Fruit fly (Drosophila melanogaster) whole organism, embryonic: ENCODE results near the gene CG31068.

Experiments
- BEAF-32 ChIP-seq: fragments of 200-800 bp; sonication (Bioruptor generic); optimal IDR thresholded peaks from 3 replicates; lab custom pipeline; 2017; ENCODE audit warnings: missing biosample characterization, missing genetic modification characterization, mild to moderate bottlenecking, moderate library complexity, missing genetic modification reagents
- Bteb2 ChIP-seq: fragments of 200-800 bp; sonication (Bioruptor generic); optimal IDR thresholded peaks from 2 replicates; lab custom pipeline; 2016; ENCODE audit warnings: missing biosample characterization, missing genetic modification characterization
- CG11695 ChIP-seq: fragments of 200-800 bp; sonication (Bioruptor generic); IDR thresholded peaks from 3 replicates; pipeline ENCODE4 v1.3.6; 2022; ENCODE audit warnings: missing biosample characterization, missing genetic modification characterization
- CG13287 ChIP-seq: fragments of 200-800 bp; sonication (Bioruptor generic); IDR thresholded peaks from 2 replicates; pipeline ENCODE4 v1.3.6; 2022; ENCODE audit warnings: missing biosample characterization, missing genetic modification characterization; ENCODE audit not compliant: partially characterized antibody
- CG14710 ChIP-seq: fragments of 200-800 bp; sonication (Bioruptor generic); optimal IDR thresholded peaks from 3 replicates; lab custom pipeline; 2019; ENCODE audit warnings: missing biosample characterization, mild to moderate bottlenecking, missing genetic modification characterization, moderate library complexity
- CG17385 ChIP-seq: fragments of 200-800 bp; sonication (Bioruptor generic); optimal IDR thresholded peaks from 3 replicates; lab custom pipeline; 2018; ENCODE audit warnings: missing biosample characterization, mild to moderate bottlenecking, missing genetic modification characterization
- CG18599 ChIP-seq: fragments of 200-800 bp; sonication (Bioruptor generic); optimal IDR thresholded peaks from 3 replicates; lab custom pipeline; 2017; ENCODE audit warnings: missing biosample characterization, missing genetic modification characterization, mild to moderate bottlenecking, moderate library complexity, missing genetic modification reagents
- CG2120 ChIP-seq: fragments of 200-800 bp; sonication (Bioruptor generic); optimal IDR thresholded peaks from 3 replicates; lab custom pipeline; 2016; ENCODE audit warnings: missing biosample characterization, missing genetic modification characterization
- CG30403 ChIP-seq: fragments of 200-800 bp; sonication (Bioruptor generic); optimal IDR thresholded peaks from 3 replicates; lab custom pipeline; 2016; ENCODE audit warnings: missing biosample characterization, missing genetic modification characterization
- CG32767 ChIP-seq: fragments of 200-800 bp; sonication (Bioruptor generic); IDR thresholded peaks from 2 replicates; pipeline ENCODE4 v1.3.6; 2022; ENCODE audit warnings: missing biosample characterization, missing genetic modification characterization
- CG3995 ChIP-seq: fragments of 200-800 bp; sonication (Bioruptor generic); optimal IDR thresholded peaks from 3 replicates; lab custom pipeline; 2016; ENCODE audit warnings: missing biosample characterization, missing genetic modification characterization
- CG42726 ChIP-seq: fragments of 200-800 bp; sonication (Bioruptor generic); IDR thresholded peaks from 2 replicates; pipeline ENCODE4 v1.3.6; 2022; ENCODE audit warnings: missing biosample characterization, missing genetic modification characterization; ENCODE audit not compliant: partially characterized antibody
- CG5245 ChIP-seq: fragments of 200-800 bp; sonication (Bioruptor generic); optimal IDR thresholded peaks from 3 replicates; lab custom pipeline; 2016; ENCODE audit warnings: missing biosample characterization, missing genetic modification characterization
- CG6791 ChIP-seq: fragments of 200-800 bp; sonication (Bioruptor generic); IDR thresholded peaks from 3 replicates; pipeline ENCODE4 v1.3.6; 2022; ENCODE audit warnings: missing biosample characterization, missing genetic modification characterization; ENCODE audit not compliant: partially characterized antibody
- CG6854 ChIP-seq: fragments of 200-800 bp; sonication (Bioruptor generic); optimal IDR thresholded peaks from 3 replicates; lab custom pipeline; 2017; ENCODE audit warnings: missing biosample characterization, mild to moderate bottlenecking, missing genetic modification characterization
- CoRest ChIP-seq: fragments of 200-800 bp; sonication (Bioruptor generic); optimal IDR thresholded peaks from 3 replicates; lab custom pipeline; 2018; ENCODE audit warnings: missing biosample characterization, mild to moderate bottlenecking, missing genetic modification characterization, moderate library complexity
- E2f2 ChIP-seq: fragments of 200-800 bp; sonication (Bioruptor generic); IDR thresholded peaks from 2 replicates; pipeline ENCODE4 v1.3.6; 2022; ENCODE audit warnings: missing biosample characterization, missing genetic modification characterization
- ERR ChIP-seq: fragments of 200-800 bp; sonication (Bioruptor generic); optimal IDR thresholded peaks from 2 replicates; lab custom pipeline; 2016; ENCODE audit warnings: missing biosample characterization, missing genetic modification characterization
- Ets97D ChIP-seq: fragments of 200-800 bp; sonication (Bioruptor generic); optimal IDR thresholded peaks from 3 replicates; lab custom pipeline; 2016; ENCODE audit warnings: missing biosample characterization, missing genetic modification characterization
- HLHmδ ChIP-seq: fragments of 200-800 bp; sonication (Bioruptor generic); optimal IDR thresholded peaks from 2 replicates; lab custom pipeline; 2018; ENCODE audit warnings: missing biosample characterization, mild to moderate bottlenecking, missing genetic modification characterization, moderate library complexity
- Lhr ChIP-seq: fragments of 200-800 bp; sonication (Bioruptor generic); optimal IDR thresholded peaks from 3 replicates; lab custom pipeline; 2017; ENCODE audit warnings: mild to moderate bottlenecking, missing biosample characterization, missing genetic modification reagents, missing genetic modification characterization
- MBD-R2 ChIP-seq: fragments of 200-800 bp; sonication (Bioruptor generic); IDR thresholded peaks from 2 replicates; pipeline ENCODE4 v1.3.6; 2022; ENCODE audit warnings: missing biosample characterization, missing genetic modification characterization
- NC2β ChIP-seq: fragments of 200-800 bp; sonication (Bioruptor generic); optimal IDR thresholded peaks from 2 replicates; lab custom pipeline; 2016; ENCODE audit warnings: missing biosample characterization, missing genetic modification characterization
- Nf-YC ChIP-seq: fragments of 200-800 bp; optimal IDR thresholded peaks from 3 replicates; lab custom pipeline; 2019; ENCODE audit warnings: missing biosample characterization, mild to moderate bottlenecking, missing genetic modification characterization, moderate library complexity
- PHDP ChIP-seq: fragments of 200-800 bp; sonication (Bioruptor generic); optimal IDR thresholded peaks from 3 replicates; lab custom pipeline; 2018; ENCODE audit warnings: missing biosample characterization, mild to moderate bottlenecking, missing genetic modification characterization, moderate library complexity
- Sox100B ChIP-seq: fragments of 200-800 bp; sonication (Bioruptor generic); optimal IDR thresholded peaks from 3 replicates; lab custom pipeline; 2018; ENCODE audit warnings: missing biosample characterization, mild to moderate bottlenecking, missing genetic modification characterization
- Sry-δ ChIP-seq: fragments of 200-800 bp; sonication (Bioruptor generic); optimal IDR thresholded peaks from 2 replicates; lab custom pipeline; 2016; ENCODE audit warnings: missing biosample characterization, missing genetic modification characterization
- TFAM ChIP-seq: fragments of 200-800 bp; sonication (Bioruptor generic); optimal IDR thresholded peaks from 2 replicates; lab custom pipeline; 2017; ENCODE audit warnings: missing biosample characterization, missing genetic modification characterization, inconsistent platforms
- Trl ChIP-seq, 3 experiments: fragments of >200 bp in 2 of 3; fragments of 200-800 bp in 1 of 3; sonication (Bioruptor generic) in 1 of 3; optimal IDR thresholded peaks; 2 replicates in 1 of 3; 3 replicates in 2 of 3; lab custom pipeline; 2016 to 2017; ENCODE audit warnings: missing biosample characterization in 1 of 3, missing genetic modification characterization in 1 of 3
- chif ChIP-seq, 2 experiments: fragments of 200-800 bp; sonication (Bioruptor generic); optimal IDR thresholded peaks; 3 replicates each; lab custom pipeline; 2016; ENCODE audit warnings: missing biosample characterization in 2 of 2, missing genetic modification characterization in 2 of 2
- corto ChIP-seq: fragments of 200-800 bp; sonication (Bioruptor generic); optimal IDR thresholded peaks from 2 replicates; lab custom pipeline; 2016; ENCODE audit warnings: missing biosample characterization, mild to moderate bottlenecking, missing genetic modification characterization, moderate library complexity
- dm ChIP-seq: fragments of 200-800 bp; sonication (Bioruptor generic); optimal IDR thresholded peaks from 3 replicates; lab custom pipeline; 2016; ENCODE audit warnings: missing biosample characterization, missing genetic modification characterization
- dmrt99B ChIP-seq: fragments of 200-800 bp; sonication (Bioruptor generic); optimal IDR thresholded peaks from 2 replicates; lab custom pipeline; 2018; ENCODE audit warnings: missing biosample characterization, mild to moderate bottlenecking, missing genetic modification characterization, moderate library complexity
- exex ChIP-seq: fragments of 200-800 bp; sonication (Bioruptor generic); optimal IDR thresholded peaks from 4 replicates; lab custom pipeline; 2018; ENCODE audit warnings: missing biosample characterization, mild to moderate bottlenecking, missing genetic modification characterization, moderate library complexity
- ind ChIP-seq: fragments of 200-800 bp; sonication (Bioruptor generic); optimal IDR thresholded peaks from 3 replicates; lab custom pipeline; 2016; ENCODE audit warnings: missing biosample characterization, missing genetic modification characterization
- jigr1 ChIP-seq: fragments of 200-800 bp; sonication (Bioruptor generic); IDR thresholded peaks from 3 replicates; pipeline ENCODE4 v1.3.6; 2022; ENCODE audit warnings: missing biosample characterization, missing genetic modification characterization
- kah ChIP-seq: fragments of 200-800 bp; sonication (Bioruptor generic); optimal IDR thresholded peaks from 2 replicates; lab custom pipeline; 2018; ENCODE audit warnings: missing biosample characterization, mild to moderate bottlenecking, missing genetic modification characterization
- knrl ChIP-seq: fragments of 200-800 bp; sonication (Bioruptor generic); IDR thresholded peaks from 3 replicates; pipeline ENCODE4 v1.3.6; 2022; ENCODE audit warnings: missing biosample characterization, missing genetic modification characterization; ENCODE audit not compliant: partially characterized antibody
- lilli ChIP-seq: fragments of 200-800 bp; sonication (Bioruptor generic); optimal IDR thresholded peaks from 3 replicates; lab custom pipeline; 2016; ENCODE audit warnings: missing biosample characterization, missing genetic modification characterization
- lmd ChIP-seq: fragments of 200-800 bp; sonication (Bioruptor generic); IDR thresholded peaks from 2 replicates; pipeline ENCODE4 v1.3.6; 2022; ENCODE audit warnings: missing biosample characterization, missing genetic modification characterization
- pho ChIP-seq: fragments of 200-800 bp; sonication (Bioruptor generic); optimal IDR thresholded peaks from 2 replicates; lab custom pipeline; 2016; ENCODE audit warnings: missing biosample characterization, missing genetic modification characterization
- prd ChIP-seq, 3 experiments: fragments of >200 bp in 2 of 3; fragments of 200-800 bp in 1 of 3; sonication (Bioruptor generic) in 1 of 3; optimal IDR thresholded peaks in 2 of 3; IDR thresholded peaks in 1 of 3; 2 replicates in 2 of 3; 3 replicates in 1 of 3; pipeline versions ENCODE4 v1.3.6 to Lab custom; 2017 to 2022; ENCODE audit warnings: missing biosample characterization in 1 of 3, missing genetic modification characterization in 1 of 3
- scrt ChIP-seq: fragments of 200-800 bp; sonication (Bioruptor generic); optimal IDR thresholded peaks from 2 replicates; lab custom pipeline; 2018; ENCODE audit warnings: missing biosample characterization, mild to moderate bottlenecking, missing genetic modification characterization, moderate library complexity
- tll ChIP-seq, 2 experiments: fragments of 200-800 bp in 1 of 2; fragments of >200 bp in 1 of 2; sonication (Bioruptor generic) in 1 of 2; optimal IDR thresholded peaks; 2 replicates each; lab custom pipeline; 2017 to 2019; ENCODE audit warnings: missing biosample characterization in 2 of 2, missing genetic modification characterization in 2 of 2, mild to moderate bottlenecking in 1 of 2, moderate library complexity in 1 of 2
- unpg ChIP-seq: fragments of 200-800 bp; sonication (Bioruptor generic); optimal IDR thresholded peaks from 3 replicates; lab custom pipeline; 2018; ENCODE audit warnings: missing biosample characterization, mild to moderate bottlenecking, missing genetic modification characterization, moderate library complexity
- zen ChIP-seq: fragments of 200-800 bp; sonication (Bioruptor generic); optimal IDR thresholded peaks from 3 replicates; lab custom pipeline; 2018; ENCODE audit warnings: missing biosample characterization, mild to moderate bottlenecking, missing genetic modification characterization, moderate library complexity
- zen2 ChIP-seq: fragments of 200-800 bp; sonication (Bioruptor generic); IDR thresholded peaks from 3 replicates; pipeline ENCODE4 v1.3.6; 2022; ENCODE audit warnings: missing biosample characterization, missing genetic modification characterization; ENCODE audit not compliant: partially characterized antibody

Gene CG31068

DNA sequence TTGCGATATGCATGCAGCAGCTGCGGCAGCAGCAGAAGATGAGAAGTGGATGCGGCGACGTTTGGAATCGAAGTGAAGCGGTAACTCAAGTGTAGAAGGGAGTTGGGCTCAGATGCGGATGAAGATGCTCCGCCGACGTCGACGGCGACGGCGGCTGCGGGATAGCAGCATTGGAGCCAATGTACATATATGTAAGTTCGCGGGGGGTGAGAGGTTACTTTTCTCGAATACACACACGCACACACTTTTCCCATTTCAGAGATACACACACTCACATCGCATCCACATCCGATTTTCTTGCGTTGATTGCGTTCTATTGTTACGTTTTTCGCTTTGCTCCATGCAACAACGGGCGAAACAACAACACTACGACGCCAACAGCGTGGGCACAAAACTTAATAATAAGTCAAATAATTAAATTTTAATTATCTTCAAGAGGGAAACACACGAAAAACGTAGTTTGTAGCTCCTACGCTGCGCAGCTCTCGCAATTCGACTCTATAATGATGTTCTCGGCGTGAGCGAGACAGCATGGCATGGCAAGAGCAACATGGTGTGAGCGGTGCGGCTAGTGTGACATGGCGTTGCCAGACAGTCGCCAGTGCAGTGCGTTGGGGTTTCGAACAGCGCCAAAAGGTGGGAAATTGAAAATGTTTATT, 11.4 kb downstream of the CG31068 start, which contains the start of gene CG18766 (continued):
- TF ChIP-seq knrl (GFP tag; lab: Robert Waterston, UW) (peak; percentile 24; the same call in 1 of the 3 replicates), TFAM (no peak), CG18599 (GFP tag; lab: Kevin White, UChicago) (peak; percentile 4), CG17385 (GFP tag; lab: Kevin White, UChicago) (no peak), CG42726 (peak; percentile 71; the same call in 1 of the 2 replicates), corto (GFP tag; lab: Kevin White, UChicago) (peak; percentile 20), ind (GFP tag; lab: Kevin White, UChicago) (peak; percentile 26), pho (GFP tag; lab: Kevin White, UChicago) (peak; percentile 45), CoRest (tag; lab: Kevin White, UChicago) (peak; percentile 23), prd (optimal IDR thresholded peaks at IDR 0.05; lab: Kevin White, UChicago) (no peak), prd (GFP tag; IDR thresholded peaks at IDR 0.05; lab: Robert Waterston, UW) (no peak), dm (GFP tag; lab: Kevin White, UChicago) (peak; percentile 73), CG2120 (GFP tag; lab: Kevin White, UChicago) (peak; percentile 37), CG6854 (GFP tag; lab: Kevin White, UChicago) (peak; percentile 11), tll (GFP tag; optimal IDR thresholded peaks at IDR 0.05; lab: Kevin White, UChicago) (peak in 1 of 2 experiments; percentile 47), lmd (GFP tag; lab: Robert Waterston, UW) (peak; percentile 34; the same call in 1 of the 2 replicates), unpg (peak; percentile 8), scrt (peak; percentile 99), PHDP (tag; lab: Kevin White, UChicago) (no peak), Sox100B (GFP tag; lab: Kevin White, UChicago) (no peak), MBD-R2 (GFP tag; lab: Robert Waterston, UW) (peak; percentile 83), CG5245 (GFP tag; lab: Kevin White, UChicago) (no peak), jigr1 (no peak), lilli (GFP tag; lab: Kevin White, UChicago) (peak; percentile 39), E2f2 (GFP tag; lab: Robert Waterston, UW) (peak; percentile 92), chif (GFP tag; optimal IDR thresholded peaks at IDR 0.05; lab: Kevin White, UChicago) (no peak), Trl (optimal IDR thresholded peaks at IDR 0.05; lab: Kevin White, UChicago) (peak in 1 of 2 experiments; percentile 59), Trl (GFP tag; optimal IDR thresholded peaks at IDR 0.05; lab: Kevin White, UChicago) (peak; percentile 50), zen (tag; lab: Kevin White, UChicago) (peak; percentile 55), zen2 (no peak), CG32767 (GFP tag; lab: Robert Waterston, UW) (peak; percentile 51), Lhr (peak; percentile 38), CG6791 (GFP tag; lab: Robert Waterston, UW) (peak; percentile 28; the same call in 1 of the 3 replicates), CG14710 (tag; lab: Kevin White, UChicago) (peak; percentile 12), Sry-δ (GFP tag; lab: Kevin White, UChicago) (peak; percentile 56), NC2β (GFP tag; lab: Kevin White, UChicago) (no peak), BEAF-32 (peak; percentile 41), Ets97D (GFP tag; lab: Kevin White, UChicago) (peak; percentile 61), ERR (GFP tag; lab: Kevin White, UChicago) (peak; percentile 45), CG11695 (GFP tag; lab: Robert Waterston, UW) (no peak), CG3995 (GFP tag; lab: Kevin White, UChicago) (peak; percentile 31), HLHmδ (GFP tag; lab: Kevin White, UChicago) (peak; percentile 65), Bteb2 (no peak), kah (peak; percentile 42), CG30403 (GFP tag; lab: Kevin White, UChicago) (peak; percentile 19), CG13287 (peak; percentile 47; the same call in 1 of the 2 replicates), Nf-YC (tag; lab: Kevin White, UChicago) (peak; percentile 73), exex (tag; lab: Kevin White, UChicago) (peak; percentile 30), dmrt99B (tag; lab: Kevin White, UChicago) (no peak)
